Worm (Caenorhabditis elegans): ENCODE data around the gene F54H12.5.

F54H12.5 gene

DNA sequence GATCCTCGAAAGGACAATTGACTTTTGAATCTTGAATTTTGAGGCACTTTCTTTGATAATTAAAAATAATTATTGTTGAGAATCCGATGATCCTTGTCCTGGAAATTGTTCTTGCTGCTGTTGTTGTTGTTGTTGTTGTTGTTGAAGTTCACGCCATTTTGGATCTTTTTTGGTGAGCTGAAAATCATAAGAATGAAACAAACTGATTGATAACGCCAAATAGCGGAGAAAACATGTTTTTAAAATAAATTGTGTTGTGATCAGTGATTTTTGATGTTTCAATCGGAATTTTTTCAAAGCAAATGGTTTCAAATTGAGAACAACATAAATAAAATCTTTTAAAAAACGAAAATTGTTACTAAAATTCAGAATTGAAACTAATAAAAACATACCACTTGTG is 45.1 kb upstream of the F54H12.5 start:
- no peak for TF ChIP-seq aly-2 (tag; optimal IDR thresholded peaks at IDR 0.05)
- TF ChIP-seq ztf-4 (tag; optimal IDR thresholded peaks at IDR 0.05), result no peak
- no peak for TF ChIP-seq nhr-23 (tag; optimal IDR thresholded peaks at IDR 0.05)
- TF ChIP-seq skn-1 (tag; optimal IDR thresholded peaks at IDR 0.05), result no peak
- TF ChIP-seq lsy-2 (tag; optimal IDR thresholded peaks at IDR 0.05), result no peak
- TF ChIP-seq dmd-4 (tag; optimal IDR thresholded peaks at IDR 0.05), result no peak
- TF ChIP-seq nhr-25 (tag; optimal IDR thresholded peaks at IDR 0.05), result no peak
- no peak for TF ChIP-seq unc-39 (tag; optimal IDR thresholded peaks at IDR 0.05)
- no peak for TF ChIP-seq gmeb-1 (tag; optimal IDR thresholded peaks at IDR 0.05)
- TF ChIP-seq lin-13 (GFP tag; optimal IDR thresholded peaks at IDR 0.05), result no peak
- TF ChIP-seq peb-1 (tag; optimal IDR thresholded peaks at IDR 0.05), result no peak
- no peak for TF ChIP-seq nhr-6 (tag; optimal IDR thresholded peaks at IDR 0.05)
- TF ChIP-seq egl-27 (tag; optimal IDR thresholded peaks at IDR 0.05), result no peak
- TF ChIP-seq Y55F3AM.14 (GFP tag; optimal IDR thresholded peaks at IDR 0.05), result no peak
- TF ChIP-seq nhr-10 (tag; optimal IDR thresholded peaks at IDR 0.05), result no peak
- TF ChIP-seq mdl-1 (tag; optimal IDR thresholded peaks at IDR 0.05), result no peak
- no peak for TF ChIP-seq ceh-16 (tag; optimal IDR thresholded peaks at IDR 0.05)
- no peak for TF ChIP-seq nhr-21 (tag; optimal IDR thresholded peaks at IDR 0.05)
- TF ChIP-seq ztf-1 (GFP tag; conservative IDR thresholded peaks at IDR 0.05), result no peak
- TF ChIP-seq sma-9 (GFP tag; optimal IDR thresholded peaks at IDR 0.05), result no peak
- no peak for TF ChIP-seq sma-9 (tag; optimal IDR thresholded peaks at IDR 0.05)

DNA sequence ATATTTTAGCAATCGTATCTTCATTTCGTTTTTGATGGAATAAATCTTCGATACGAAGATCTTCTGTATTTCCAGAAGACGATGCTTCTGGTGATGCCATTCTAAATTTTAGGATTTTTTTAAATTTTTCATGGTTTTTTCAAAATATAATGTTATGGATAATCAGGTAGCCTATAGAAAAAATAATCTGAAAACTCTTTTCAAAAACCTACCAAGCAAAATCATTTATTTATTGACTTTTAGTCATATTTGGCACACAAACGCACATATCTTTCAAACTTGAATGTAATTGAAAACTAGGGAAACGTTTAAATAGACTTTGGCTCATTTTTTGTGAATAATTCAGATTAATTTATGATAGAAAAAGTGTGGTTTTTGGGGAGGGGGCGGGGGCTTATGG is 44.5 kb upstream of the F54H12.5 start, which contains the start of gene F44B9.5:
F44B9.5 (minus strand) TSS at position 101 of the 400 bp plus-strand sequence.
- no peak for TF ChIP-seq ama-1 (optimal IDR thresholded peaks at IDR 0.05)
- TF ChIP-seq nhr-25 (tag; optimal IDR thresholded peaks at IDR 0.05), result no peak
- TF ChIP-seq nhr-237 (tag; optimal IDR thresholded peaks at IDR 0.05), result no peak
- no peak for TF ChIP-seq sma-3 (GFP tag; optimal IDR thresholded peaks at IDR 0.05)

DNA sequence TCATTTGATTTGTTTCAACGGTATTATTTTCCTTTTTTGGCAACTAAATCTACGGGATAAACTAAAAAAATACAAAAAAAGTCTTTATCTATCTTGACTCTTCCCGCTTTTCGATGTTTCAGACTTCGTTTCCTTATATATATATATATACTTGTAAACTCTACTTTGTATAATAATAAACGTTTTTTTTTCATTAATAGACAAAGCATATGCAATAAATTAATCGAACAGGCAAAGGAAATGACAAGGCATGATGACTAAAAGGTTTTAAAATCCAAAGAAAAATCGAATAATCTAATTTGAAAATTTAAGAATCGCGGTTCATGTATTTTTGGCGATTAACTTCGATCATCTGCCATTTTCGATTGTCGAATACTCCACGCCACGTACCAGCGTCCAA is 41.6 kb upstream of the F54H12.5 start:
- no peak for TF ChIP-seq nhr-23 (tag; optimal IDR thresholded peaks at IDR 0.05)
- TF ChIP-seq alr-1 (tag; optimal IDR thresholded peaks at IDR 0.05), result no peak
- TF ChIP-seq sma-9 (GFP tag; optimal IDR thresholded peaks at IDR 0.05), result no peak
- TF ChIP-seq sma-9 (tag; optimal IDR thresholded peaks at IDR 0.05), result no peak
- TF ChIP-seq crh-2 (tag; optimal IDR thresholded peaks at IDR 0.05), result no peak
- no peak for TF ChIP-seq ztf-1 (GFP tag; conservative IDR thresholded peaks at IDR 0.05)
- TF ChIP-seq elt-3 (tag; optimal IDR thresholded peaks at IDR 0.05), result no peak
- TF ChIP-seq mbf-1 (tag; optimal IDR thresholded peaks at IDR 0.05), result no peak
- no peak for TF ChIP-seq skn-1 (tag; optimal IDR thresholded peaks at IDR 0.05)

DNA sequence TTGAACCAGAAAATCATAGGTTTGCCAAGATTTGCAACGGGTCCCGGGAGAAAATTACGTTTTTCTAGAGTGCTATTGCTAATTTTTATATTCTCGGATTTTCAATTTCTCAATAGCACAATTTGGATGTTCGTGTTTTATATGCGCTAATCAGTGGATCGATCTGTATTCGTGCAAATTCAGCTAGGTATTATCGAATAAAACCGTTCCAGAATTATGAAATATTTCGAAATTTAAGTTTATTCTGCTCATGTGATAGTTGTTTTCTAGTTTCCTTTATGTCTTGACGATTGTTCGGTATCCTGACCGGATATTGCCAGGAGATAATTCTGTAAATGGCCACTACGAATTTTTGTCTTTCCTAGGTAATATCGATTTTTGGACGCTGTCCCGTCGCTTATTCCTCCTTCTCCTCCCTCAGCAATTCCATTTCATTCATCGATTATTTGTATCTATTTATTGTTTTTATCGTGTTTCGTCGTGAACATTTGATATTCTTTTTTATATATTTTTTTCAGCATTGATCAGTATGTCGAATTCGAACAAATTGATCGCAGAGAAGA is 38.4 kb upstream of the F54H12.5 start, which contains the start of gene cit-1.2:
cit-1.2 (plus strand) TSS at position 513 of the 563 bp plus-strand sequence.
- peak; percentile 55 for TF ChIP-seq nhr-129 (tag; optimal IDR thresholded peaks at IDR 0.05)
- no peak for TF ChIP-seq snpc-4 (tag; optimal IDR thresholded peaks at IDR 0.05)
- TF ChIP-seq ama-1 (optimal IDR thresholded peaks at IDR 0.05), result no peak
- TF ChIP-seq nhr-6 (tag; optimal IDR thresholded peaks at IDR 0.05), result no peak

DNA sequence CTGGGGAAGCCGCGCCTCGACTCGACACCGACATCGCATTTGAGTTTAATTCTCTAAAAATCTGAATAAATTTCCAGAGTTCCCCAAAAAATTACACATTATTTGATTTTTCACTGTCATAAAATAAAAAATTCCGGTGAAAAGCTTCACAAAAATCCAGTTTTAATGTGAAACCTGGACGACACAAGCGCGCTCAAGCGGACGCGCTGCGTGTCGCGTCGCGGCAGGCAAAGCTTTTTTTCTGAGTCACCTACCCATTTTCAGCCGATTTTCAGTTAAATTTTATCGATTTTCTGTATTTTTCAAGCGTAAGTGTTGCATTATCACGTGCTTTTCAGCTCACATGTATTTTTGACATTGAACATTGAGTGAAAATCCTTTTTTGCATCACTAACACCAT is 37.8 kb upstream of the F54H12.5 start, which contains the start of gene cit-1.1:
cit-1.1 (minus strand) TSS at position 53 of the 400 bp plus-strand sequence.
- TF ChIP-seq C34F6.9 (tag; optimal IDR thresholded peaks at IDR 0.05), result peak; percentile 53
- TF ChIP-seq lin-11 (tag; optimal IDR thresholded peaks at IDR 0.05), result peak; percentile 1
- TF ChIP-seq F13H6.1 (tag; optimal IDR thresholded peaks at IDR 0.05), result no peak
- TF ChIP-seq alr-1 (tag; optimal IDR thresholded peaks at IDR 0.05), result no peak
- no peak for TF ChIP-seq R02D3.7 (tag; optimal IDR thresholded peaks at IDR 0.05)
- no peak for TF ChIP-seq ceh-16 (tag; optimal IDR thresholded peaks at IDR 0.05)
- TF ChIP-seq gmeb-1 (tag; optimal IDR thresholded peaks at IDR 0.05), result no peak
- TF ChIP-seq zag-1 (tag; optimal IDR thresholded peaks at IDR 0.05), result no peak
- TF ChIP-seq unc-55 (GFP tag; optimal IDR thresholded peaks at IDR 0.05), result peak; percentile 51
- TF ChIP-seq fos-1 (tag; optimal IDR thresholded peaks at IDR 0.05), result peak; percentile 58
- TF ChIP-seq nhr-21 (tag; optimal IDR thresholded peaks at IDR 0.05), result no peak
- TF ChIP-seq lsy-2 (tag; optimal IDR thresholded peaks at IDR 0.05), result peak in 1 of 2 experiments; percentile 39
- TF ChIP-seq mab-5 (tag; optimal IDR thresholded peaks at IDR 0.05), result no peak
- no peak for TF ChIP-seq aly-2 (tag; optimal IDR thresholded peaks at IDR 0.05)
- TF ChIP-seq ama-1 (optimal IDR thresholded peaks at IDR 0.05), result peak; percentile 54
- TF ChIP-seq lin-39 (tag; optimal IDR thresholded peaks at IDR 0.05), result no peak
- no peak for TF ChIP-seq Y55F3AM.14 (GFP tag; optimal IDR thresholded peaks at IDR 0.05)
- no peak for TF ChIP-seq nhr-77 (tag; optimal IDR thresholded peaks at IDR 0.05)
- TF ChIP-seq mdl-1 (tag; optimal IDR thresholded peaks at IDR 0.05), result no peak
- no peak for TF ChIP-seq ceh-82 (tag; optimal IDR thresholded peaks at IDR 0.05)

Measured in whole organism, L2 larva.